Worm (Caenorhabditis elegans): ENCODE measurements around the gene C40A11.7.

Gene C40A11.7

DNA sequence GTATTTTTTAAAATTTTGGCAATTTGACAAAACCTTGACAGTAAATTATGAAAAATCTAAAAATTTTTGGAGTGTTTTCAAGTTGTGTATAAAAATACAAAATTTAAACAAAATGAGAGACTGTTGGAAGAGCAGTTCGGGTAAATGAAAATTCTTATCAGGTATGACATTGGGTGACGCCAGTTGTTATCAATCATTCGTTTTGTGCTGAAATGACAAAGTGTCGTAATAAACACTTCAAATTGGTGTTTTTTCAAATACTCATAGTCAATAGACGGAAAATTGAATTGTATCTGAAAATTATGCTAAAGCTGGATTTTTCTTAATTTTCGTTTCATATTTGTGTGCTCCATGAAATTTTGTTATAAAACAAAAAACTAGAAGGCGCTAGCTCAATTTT lies 27.6 kb downstream of the C40A11.7 start:
- TF ChIP-seq fos-1 (tag; optimal IDR thresholded peaks at IDR 0.05): peak; percentile 76
- TF ChIP-seq aly-2 (tag; optimal IDR thresholded peaks at IDR 0.05): no peak

ce11 chrII:2122091-2122490 lies 28.3 kb downstream of the C40A11.7 start, which contains the start of gene math-37:
Gene math-37, minus strand, starts transcription at chrII:2122191.
- TF ChIP-seq ceh-82 (tag; optimal IDR thresholded peaks at IDR 0.05) (no peak), aly-2 (tag; optimal IDR thresholded peaks at IDR 0.05) (no peak), nhr-237 (tag; optimal IDR thresholded peaks at IDR 0.05) (no peak), fos-1 (tag; optimal IDR thresholded peaks at IDR 0.05) (peak; percentile 48), nhr-10 (tag; optimal IDR thresholded peaks at IDR 0.05) (no peak), mab-5 (tag; optimal IDR thresholded peaks at IDR 0.05) (no peak)

- TF ChIP-seq lin-11 (tag; optimal IDR thresholded peaks at IDR 0.05) (no peak), nhr-10 (tag; optimal IDR thresholded peaks at IDR 0.05) (no peak)
These were observed 33.6 kb downstream of the C40A11.7 start, which contains the start of gene srh-195 for ce11 chrII:2116794-2117193. Gene srh-195, minus strand, starts transcription at chrII:2116894.

- no peak for TF ChIP-seq Y55F3AM.14 (GFP tag; optimal IDR thresholded peaks at IDR 0.05)
- no peak for TF ChIP-seq sma-3 (GFP tag; optimal IDR thresholded peaks at IDR 0.05)
- no peak for TF ChIP-seq F13H6.1 (tag; optimal IDR thresholded peaks at IDR 0.05)
- TF ChIP-seq mab-5 (tag; optimal IDR thresholded peaks at IDR 0.05): no peak
These were observed 35.9 kb downstream of the C40A11.7 start for ce11 chrII:2114488-2114887.

- TF ChIP-seq unc-55 (GFP tag; optimal IDR thresholded peaks at IDR 0.05): no peak
- TF ChIP-seq sem-4 (tag; optimal IDR thresholded peaks at IDR 0.05): no peak
- TF ChIP-seq unc-62 (GFP tag; optimal IDR thresholded peaks at IDR 0.05): no peak
- no peak for TF ChIP-seq nhr-237 (tag; optimal IDR thresholded peaks at IDR 0.05)
- no peak for TF ChIP-seq ama-1 (optimal IDR thresholded peaks at IDR 0.05)
- no peak for TF ChIP-seq mbf-1 (tag; optimal IDR thresholded peaks at IDR 0.05)
- TF ChIP-seq fos-1 (tag; optimal IDR thresholded peaks at IDR 0.05): no peak
- TF ChIP-seq nhr-21 (tag; optimal IDR thresholded peaks at IDR 0.05): no peak
- no peak for TF ChIP-seq sma-3 (GFP tag; optimal IDR thresholded peaks at IDR 0.05)
- TF ChIP-seq R02D3.7 (tag; optimal IDR thresholded peaks at IDR 0.05): no peak
- TF ChIP-seq elt-1 (tag; optimal IDR thresholded peaks at IDR 0.05): no peak
- TF ChIP-seq Y55F3AM.14 (GFP tag; optimal IDR thresholded peaks at IDR 0.05): no peak
- TF ChIP-seq egl-27 (tag; optimal IDR thresholded peaks at IDR 0.05): no peak
- TF ChIP-seq ztf-1 (GFP tag; conservative IDR thresholded peaks at IDR 0.05): no peak
These were observed 37.4 kb downstream of the C40A11.7 start, which contains the start of gene R52.6 for ce11 chrII:2112948-2113347. Gene R52.6, minus strand, starts transcription at chrII:2113048.

ce11 chrII:2109943-2110342 lies 40.4 kb downstream of the C40A11.7 start, which contains the start of gene R52.5:
Gene R52.5, minus strand, starts transcription at chrII:2110043.
- TF ChIP-seq fos-1 (tag; optimal IDR thresholded peaks at IDR 0.05) (no peak), alr-1 (tag; optimal IDR thresholded peaks at IDR 0.05) (no peak), ceh-16 (tag; optimal IDR thresholded peaks at IDR 0.05) (no peak), elt-1 (tag; optimal IDR thresholded peaks at IDR 0.05) (no peak)

ce11 chrII:2108295-2108694 lies 42.1 kb downstream of the C40A11.7 start, which contains the start of gene R52.4:
Gene R52.4, minus strand, starts transcription at chrII:2108395.
- TF ChIP-seq elt-1 (tag; optimal IDR thresholded peaks at IDR 0.05) (no peak), F13H6.1 (tag; optimal IDR thresholded peaks at IDR 0.05) (no peak), mbf-1 (tag; optimal IDR thresholded peaks at IDR 0.05) (no peak), nhr-77 (tag; optimal IDR thresholded peaks at IDR 0.05) (no peak), ama-1 (optimal IDR thresholded peaks at IDR 0.05) (no peak), alr-1 (tag; optimal IDR thresholded peaks at IDR 0.05) (no peak), blmp-1 (tag; optimal IDR thresholded peaks at IDR 0.05; ENCODE audit: insufficient read depth) (no peak), nhr-23 (tag; optimal IDR thresholded peaks at IDR 0.05) (no peak), nhr-6 (tag; optimal IDR thresholded peaks at IDR 0.05) (no peak), lin-39 (tag; optimal IDR thresholded peaks at IDR 0.05) (no peak)

All from whole organism, L2 larva.